Worm (Caenorhabditis elegans) whole organism, young adult: ENCODE data around the gene ceh-93.
"Not testable (repeated sequence)": the region's sequence is repeated elsewhere in the genome, so short reads cannot be mapped to it uniquely, and the experiment has no call there.

Experiments used
- B0261.1 ChIP-seq: sonication (generic microtip); optimal IDR thresholded peaks from 2 replicates; lab custom pipeline; 2016; ENCODE audit warnings: mild to moderate bottlenecking, missing genetic modification characterization, moderate library complexity, missing compliant biosample characterization
- B0336.3 ChIP-seq: fragments of 200-800 bp; sonication (Bioruptor generic); IDR thresholded peaks from 2 replicates; pipeline ENCODE4 v1.3.6; 2022; ENCODE audit warnings: missing genetic modification characterization, missing compliant biosample characterization
- D2030.7 ChIP-seq: fragments of 200-800 bp; sonication (Bioruptor generic); IDR thresholded peaks from 2 replicates; pipeline ENCODE4 v1.3.6; 2022; ENCODE audit warnings: missing genetic modification reagents, missing genetic modification characterization, missing compliant biosample characterization
- Y56A3A.18 ChIP-seq: fragments of 200-800 bp; sonication (Bioruptor generic); IDR thresholded peaks from 2 replicates; pipeline ENCODE4 v1.3.6; 2022; ENCODE audit warnings: missing genetic modification reagents, missing genetic modification characterization, missing compliant biosample characterization
- aptf-3 ChIP-seq: fragments of 200-800 bp; sonication (Bioruptor generic); IDR thresholded peaks from 2 replicates; pipeline ENCODE4 v1.3.6; 2022; ENCODE audit warnings: missing genetic modification characterization, missing compliant biosample characterization
- cebp-1 ChIP-seq, 2 experiments: fragments of 200-800 bp in 1 of 2; sonication (Bioruptor generic) in 1 of 2; sonication (generic microtip) in 1 of 2; IDR thresholded peaks in 1 of 2; optimal IDR thresholded peaks in 1 of 2; 2 replicates each; pipeline versions ENCODE4 v1.3.6 to Lab custom; 2017 to 2022; ENCODE audit warnings: missing compliant biosample characterization in 2 of 2, missing genetic modification characterization in 2 of 2, mild to moderate bottlenecking in 1 of 2, missing genetic modification reagents in 1 of 2, moderate library complexity in 1 of 2
- ceh-100 ChIP-seq: fragments of 200-800 bp; sonication (Bioruptor generic); IDR thresholded peaks from 2 replicates; pipeline ENCODE4 v1.3.6; 2022; ENCODE audit warnings: missing genetic modification reagents, missing genetic modification characterization, missing compliant biosample characterization
- ceh-27 ChIP-seq: fragments of 200-800 bp; sonication (Bioruptor generic); optimal IDR thresholded peaks from 2 replicates; lab custom pipeline; 2018; ENCODE audit warnings: mild to moderate bottlenecking, missing genetic modification characterization, moderate library complexity, missing compliant biosample characterization
- ceh-40 ChIP-seq: fragments of 200-800 bp; sonication (Bioruptor generic); IDR thresholded peaks from 2 replicates; pipeline ENCODE4 v1.3.6; 2022; ENCODE audit warnings: missing genetic modification characterization, missing compliant biosample characterization
- dox-1 ChIP-seq: fragments of 200-800 bp; sonication (Bioruptor generic); IDR thresholded peaks from 2 replicates; pipeline ENCODE4 v1.3.6; 2022; ENCODE audit warnings: missing genetic modification reagents, missing genetic modification characterization, missing compliant biosample characterization
- egl-18 ChIP-seq: fragments of 200-800 bp; sonication (Bioruptor generic); IDR thresholded peaks from 2 replicates; pipeline ENCODE4 v1.3.6; 2022; ENCODE audit warnings: missing genetic modification reagents, missing genetic modification characterization, missing compliant biosample characterization
- egl-44 ChIP-seq: fragments of 200-800 bp; sonication (Bioruptor generic); IDR thresholded peaks from 2 replicates; pipeline ENCODE4 v1.3.6; 2022; ENCODE audit warnings: missing genetic modification reagents, missing genetic modification characterization, missing compliant biosample characterization
- ekl-4 ChIP-seq: fragments of 200-800 bp; sonication (Bioruptor generic); IDR thresholded peaks from 2 replicates; pipeline ENCODE4 v1.3.6; 2022; ENCODE audit warnings: missing genetic modification reagents, missing genetic modification characterization, missing compliant biosample characterization
- gei-17 ChIP-seq: fragments of 200-800 bp; sonication (Bioruptor generic); optimal IDR thresholded peaks from 2 replicates; lab custom pipeline; 2018; ENCODE audit warnings: mild to moderate bottlenecking, missing genetic modification characterization, missing compliant biosample characterization
- hlh-12 ChIP-seq: sonication (generic microtip); optimal IDR thresholded peaks from 2 replicates; lab custom pipeline; 2016; ENCODE audit warnings: missing genetic modification characterization, missing compliant biosample characterization
- hmg-1.2 ChIP-seq: fragments of 200-800 bp; sonication (Bioruptor generic); IDR thresholded peaks from 2 replicates; pipeline ENCODE4 v1.3.6; 2022; ENCODE audit warnings: missing genetic modification reagents, missing genetic modification characterization, missing compliant biosample characterization
- lin-26 ChIP-seq: fragments of 200-800 bp; sonication (Bioruptor generic); IDR thresholded peaks from 2 replicates; pipeline ENCODE4 v1.3.6; 2022; ENCODE audit warnings: missing genetic modification reagents, missing genetic modification characterization, missing compliant biosample characterization
- lin-40 ChIP-seq: sonication (generic microtip); optimal IDR thresholded peaks from 2 replicates; lab custom pipeline; 2016; ENCODE audit warnings: missing genetic modification characterization, mild to moderate bottlenecking, missing compliant biosample characterization, missing genotype, missing genetic modification reagents
- madf-10 ChIP-seq: sonication (generic microtip); optimal IDR thresholded peaks from 2 replicates; lab custom pipeline; 2016; ENCODE audit warnings: mild to moderate bottlenecking, missing genetic modification characterization, missing compliant biosample characterization
- madf-3 ChIP-seq: fragments of 200-800 bp; sonication (Bioruptor generic); IDR thresholded peaks from 2 replicates; pipeline ENCODE4 v1.3.6; 2022; ENCODE audit warnings: missing genetic modification reagents, missing genetic modification characterization, missing compliant biosample characterization
- madf-6 ChIP-seq: fragments of 200-800 bp; sonication (Bioruptor generic); IDR thresholded peaks from 2 replicates; pipeline ENCODE4 v1.3.6; 2022; ENCODE audit warnings: missing genetic modification reagents, missing genetic modification characterization, missing compliant biosample characterization
- mcd-1 ChIP-seq: fragments of 200-800 bp; sonication (Bioruptor generic); IDR thresholded peaks from 2 replicates; pipeline ENCODE4 v1.3.6; 2022; ENCODE audit warnings: missing genetic modification reagents, missing genetic modification characterization, missing compliant biosample characterization
- mxl-1 ChIP-seq: sonication (generic microtip); optimal IDR thresholded peaks from 2 replicates; lab custom pipeline; 2016; ENCODE audit warnings: missing genetic modification characterization, missing compliant biosample characterization
- nfyb-1 ChIP-seq: fragments of 200-800 bp; sonication (Bioruptor generic); IDR thresholded peaks from 2 replicates; pipeline ENCODE4 v1.3.6; 2022; ENCODE audit warnings: missing genetic modification reagents, missing genetic modification characterization, missing compliant biosample characterization
- nhr-120 ChIP-seq: fragments of 200-800 bp; sonication (Bioruptor generic); IDR thresholded peaks from 2 replicates; pipeline ENCODE4 v1.3.6; 2022; ENCODE audit warnings: missing genetic modification characterization, missing compliant biosample characterization
- nhr-27 ChIP-seq: fragments of 200-800 bp; sonication (Bioruptor generic); optimal IDR thresholded peaks from 2 replicates; lab custom pipeline; 2018; ENCODE audit warnings: mild to moderate bottlenecking, missing genetic modification characterization, moderate library complexity, missing compliant biosample characterization
- rcor-1 ChIP-seq: fragments of 200-800 bp; sonication (Bioruptor generic); IDR thresholded peaks from 2 replicates; pipeline ENCODE4 v1.3.6; 2022; ENCODE audit warnings: missing genetic modification reagents, missing genetic modification characterization, missing compliant biosample characterization
- rpc-1 ChIP-seq, 2 experiments: fragments of 150-350 bp in 1 of 2; sonication (generic microtip) in 1 of 2; optimal IDR thresholded peaks; 2 replicates each; lab custom pipeline; 2014 to 2018; ENCODE audit warnings: missing biosample characterization in 1 of 2, missing genetic modification characterization in 1 of 2, missing genetic modification reagents in 1 of 2, missing genotype in 1 of 2
- tbp1 ChIP-seq: fragments of 200-800 bp; sonication (Bioruptor generic); optimal IDR thresholded peaks from 2 replicates; lab custom pipeline; 2018; ENCODE audit warnings: mild to moderate bottlenecking, missing genetic modification characterization, missing compliant biosample characterization
- unc-62 ChIP-seq: fragments of 150-350 bp; optimal IDR thresholded peaks from 2 replicates; lab custom pipeline; 2014; ENCODE audit warnings: missing biosample characterization, missing genetic modification reagents, missing genetic modification characterization
- zfh-2 ChIP-seq: fragments of 200-800 bp; sonication (Bioruptor generic); conservative IDR thresholded peaks from 2 replicates; pipeline ENCODE4 v1.3.6; 2022; ENCODE audit warnings: missing genetic modification reagents, missing genetic modification characterization, missing compliant biosample characterization
- ztf-22 ChIP-seq: fragments of 200-800 bp; sonication (Bioruptor generic); optimal IDR thresholded peaks from 2 replicates; lab custom pipeline; 2018; ENCODE audit warnings: mild to moderate bottlenecking, missing genetic modification characterization, moderate library complexity, missing compliant biosample characterization
- ztf-25 ChIP-seq: fragments of 200-800 bp; sonication (Bioruptor generic); IDR thresholded peaks from 2 replicates; pipeline ENCODE4 v1.3.6; 2022; ENCODE audit warnings: missing genetic modification reagents, missing genetic modification characterization, missing compliant biosample characterization

The ceh-93 gene

DNA sequence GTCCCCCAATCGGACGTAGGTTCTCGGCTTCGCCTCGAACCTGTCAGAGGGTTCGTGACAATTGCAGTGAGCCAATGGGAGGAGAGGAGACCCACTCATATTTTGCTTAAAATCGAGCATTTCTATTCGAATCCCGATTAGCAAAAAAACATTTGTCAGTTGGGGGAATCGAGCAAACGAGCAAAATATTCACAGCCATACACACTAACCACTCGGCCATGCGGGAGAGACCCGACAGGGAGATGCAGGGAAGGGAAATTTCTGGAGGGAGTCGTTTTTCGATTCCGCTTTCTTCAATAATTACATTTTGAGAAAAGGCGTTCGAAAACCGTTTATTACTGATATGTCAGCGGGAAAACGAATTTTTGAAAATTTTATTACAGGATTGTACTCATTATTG is 37.2 kb downstream of the ceh-93 start:
- peak; percentile 28; the same call in 1 of the 2 replicates for TF ChIP-seq rcor-1 (GFP tag; lab: Robert Waterston, UW)
- 0 out of 2 replicates have a peak, but pooled peaks have one; percentile 12 for TF ChIP-seq zfh-2 (GFP tag; lab: Robert Waterston, UW)
- TF ChIP-seq aptf-3 (GFP tag; lab: Robert Waterston, UW) = 0 out of 2 replicates have a peak, but pooled peaks have one; percentile 9
- TF ChIP-seq lin-26 (GFP tag; lab: Robert Waterston, UW) = peak; percentile 90
- peak; percentile 55; the same call in 1 of the 2 replicates for TF ChIP-seq madf-6 (GFP tag; lab: Robert Waterston, UW)
- TF ChIP-seq tbp1 (GFP tag; lab: Kevin White, UChicago) = peak; percentile 82
- TF ChIP-seq ceh-40 (GFP tag; lab: Robert Waterston, UW) = peak; percentile 59; the same call in 1 of the 2 replicates
- peak; percentile 83; the same call in 1 of the 2 replicates for TF ChIP-seq nhr-120 (GFP tag; lab: Robert Waterston, UW)
- TF ChIP-seq dox-1 (GFP tag; lab: Robert Waterston, UW) = peak; percentile 68
- TF ChIP-seq egl-44 (GFP tag; lab: Robert Waterston, UW) = peak; percentile 54; the same call in 1 of the 2 replicates
- TF ChIP-seq Y56A3A.18 (GFP tag; lab: Robert Waterston, UW) = 0 out of 2 replicates have a peak, but pooled peaks have one; percentile 39
- peak; percentile 84 for TF ChIP-seq ztf-25 (GFP tag; lab: Robert Waterston, UW)
- TF ChIP-seq nfyb-1 (GFP tag; lab: Robert Waterston, UW) = peak; percentile 79
- TF ChIP-seq B0261.1 (tag; lab: Kevin White, UChicago) = peak; percentile 55
- peak; percentile 38; the same call in 1 of the 2 replicates for TF ChIP-seq ceh-100 (GFP tag; lab: Robert Waterston, UW)
- TF ChIP-seq mcd-1 = peak; percentile 49
- TF ChIP-seq ekl-4 = 0 out of 2 replicates have a peak, but pooled peaks have one; percentile 29
- TF ChIP-seq rpc-1 (optimal IDR thresholded peaks at IDR 0.05; lab: Kevin White, UChicago) = not testable (repeated sequence)
- peak; percentile 32 for TF ChIP-seq rpc-1 (tag; optimal IDR thresholded peaks at IDR 0.05; lab: Kevin White, UChicago)
- TF ChIP-seq madf-3 (GFP tag; lab: Robert Waterston, UW) = 0 out of 2 replicates have a peak, but pooled peaks have one; percentile 39
- TF ChIP-seq hmg-1.2 (GFP tag; lab: Robert Waterston, UW) = peak; percentile 73
- peak; percentile 33; the same call in 1 of the 2 replicates for TF ChIP-seq D2030.7 (GFP tag; lab: Robert Waterston, UW)
- TF ChIP-seq, all 124 proteins: peak for 21; not testable (repeated sequence) for 103

DNA sequence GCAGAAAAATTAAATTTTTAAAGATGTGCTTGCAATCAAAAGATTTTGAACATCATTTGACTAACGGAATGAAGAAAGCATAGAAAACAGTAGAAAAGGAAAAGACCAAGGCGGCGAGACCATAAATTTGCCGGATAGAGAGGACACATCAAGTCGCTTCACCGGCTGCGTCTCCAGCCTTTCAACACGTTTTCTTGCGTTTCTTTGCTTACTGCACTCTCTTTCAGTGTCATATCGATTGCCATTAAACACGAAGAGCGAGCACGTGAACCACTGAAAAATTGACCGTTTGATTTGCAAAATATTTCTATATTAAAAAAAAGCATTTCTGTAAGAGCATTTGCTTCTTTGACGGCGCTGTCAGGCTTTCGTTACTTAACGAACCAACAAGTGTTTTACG is 40.5 kb downstream of the ceh-93 start:
- TF ChIP-seq dox-1 (GFP tag; lab: Robert Waterston, UW) (no peak), cebp-1 (GFP tag; IDR thresholded peaks at IDR 0.05; lab: Robert Waterston, UW) (no peak), cebp-1 (tag; optimal IDR thresholded peaks at IDR 0.05; lab: Kevin White, UChicago) (peak; percentile 38), unc-62 (no peak), madf-3 (GFP tag; lab: Robert Waterston, UW) (no peak), lin-40 (tag; lab: Kevin White, UChicago) (peak; percentile 17), nhr-27 (tag; lab: Kevin White, UChicago) (no peak), mxl-1 (no peak), ztf-22 (no peak), egl-18 (GFP tag; lab: Robert Waterston, UW) (no peak), B0336.3 (GFP tag; lab: Robert Waterston, UW) (no peak), hlh-12 (no peak), hmg-1.2 (GFP tag; lab: Robert Waterston, UW) (peak; percentile 55; the same call in 1 of the 2 replicates), gei-17 (GFP tag; lab: Kevin White, UChicago) (no peak), madf-10 (tag; lab: Kevin White, UChicago) (no peak), ceh-27 (GFP tag; lab: Kevin White, UChicago) (no peak)

DNA sequence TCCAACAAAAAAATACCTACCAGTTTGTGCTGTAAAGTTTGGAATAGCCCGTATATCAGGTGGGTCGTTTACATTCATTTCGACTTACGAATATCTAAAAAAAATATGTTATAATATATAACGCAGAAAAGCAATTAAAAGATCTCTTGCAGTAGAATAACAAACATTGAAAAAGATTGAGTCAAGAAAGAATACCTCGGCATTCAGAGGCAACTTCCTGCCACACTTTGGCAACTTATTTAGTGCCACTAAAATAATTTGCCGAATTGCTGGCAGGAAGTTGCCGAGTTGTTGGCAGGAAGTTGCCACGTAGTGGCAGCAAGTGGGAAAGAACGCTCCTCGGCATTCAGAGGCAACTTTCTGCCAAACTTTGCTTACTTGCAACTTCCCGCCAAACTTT is 41.5 kb downstream of the ceh-93 start, which contains the start of gene C04E7.3:
Gene C04E7.3, minus strand, starts transcription at position 101 of the 400 bp plus-strand sequence.
- 0 out of 2 replicates have a peak, but pooled peaks have one; percentile 45 for TF ChIP-seq madf-3 (GFP tag; lab: Robert Waterston, UW)
- TF ChIP-seq, all 124 proteins: peak for 1; not testable (repeated sequence) for 123
